Worm (Caenorhabditis elegans) whole organism, L2 larva: Measurements from ENCODE around the gene C09F12.2.
A peak's percentile ranks its signal among the peaks of the same experiment; 100 is the strongest.

ENCODE experiments used
- C34F6.9 ChIP-seq: fragments of 150-350 bp; optimal IDR thresholded peaks from 2 replicates; lab custom pipeline; 2014; ENCODE audit warnings: missing biosample characterization, missing genetic modification characterization
- F13H6.1 ChIP-seq: sonication (generic microtip); optimal IDR thresholded peaks from 2 replicates; lab custom pipeline; 2016; ENCODE audit warnings: missing genetic modification characterization, missing compliant biosample characterization
- R02D3.7 ChIP-seq: fragments of 150-350 bp; optimal IDR thresholded peaks from 2 replicates; lab custom pipeline; 2014; ENCODE audit warnings: missing biosample characterization, missing genetic modification characterization
- Y55F3AM.14 ChIP-seq: fragments of 200-800 bp; sonication (Bioruptor generic); optimal IDR thresholded peaks from 2 replicates; lab custom pipeline; 2018; ENCODE audit warnings: mild to moderate bottlenecking, missing genetic modification characterization, missing compliant biosample characterization
- ZK546.5 ChIP-seq: sonication (generic microtip); optimal IDR thresholded peaks from 2 replicates; lab custom pipeline; 2017; ENCODE audit warnings: missing biosample characterization, missing genetic modification characterization
- alr-1 ChIP-seq: fragments of 150-350 bp; optimal IDR thresholded peaks from 2 replicates; lab custom pipeline; 2014; ENCODE audit warnings: missing biosample characterization, missing genetic modification characterization
- aly-2 ChIP-seq: fragments of 150-350 bp; optimal IDR thresholded peaks from 2 replicates; lab custom pipeline; 2014; ENCODE audit warnings: missing biosample characterization, missing genetic modification characterization
- ama-1 ChIP-seq: fragments of 150-350 bp; optimal IDR thresholded peaks from 2 replicates; lab custom pipeline; 2018; ENCODE audit warnings: inconsistent platforms
- blmp-1 ChIP-seq: sonication (generic microtip); optimal IDR thresholded peaks from 2 replicates; lab custom pipeline; 2017; ENCODE audit warnings: missing genetic modification characterization, mild to moderate bottlenecking, missing compliant biosample characterization, antibody characterized with exemption, moderate library complexity; ENCODE audit not compliant: insufficient read depth
- ceh-16 ChIP-seq: fragments of 150-350 bp; optimal IDR thresholded peaks from 2 replicates; lab custom pipeline; 2014; ENCODE audit warnings: missing biosample characterization, missing genetic modification characterization
- ceh-82 ChIP-seq: fragments of 150-350 bp; optimal IDR thresholded peaks from 2 replicates; lab custom pipeline; 2014; ENCODE audit warnings: missing biosample characterization, missing genetic modification characterization
- crh-2 ChIP-seq: sonication (generic microtip); optimal IDR thresholded peaks from 2 replicates; lab custom pipeline; 2017; ENCODE audit warnings: missing biosample characterization, missing genetic modification characterization
- dmd-4 ChIP-seq: sonication (generic microtip); optimal IDR thresholded peaks from 2 replicates; lab custom pipeline; 2017; ENCODE audit warnings: missing biosample characterization, missing genetic modification characterization
- egl-27 ChIP-seq: sonication (generic microtip); optimal IDR thresholded peaks from 3 replicates; lab custom pipeline; 2017; ENCODE audit warnings: missing biosample characterization, missing genetic modification reagents, missing genetic modification characterization
- elt-1 ChIP-seq: fragments of 150-350 bp; optimal IDR thresholded peaks from 2 replicates; lab custom pipeline; 2014; ENCODE audit warnings: missing biosample characterization, missing genetic modification characterization
- elt-3 ChIP-seq: sonication (generic microtip); optimal IDR thresholded peaks from 2 replicates; lab custom pipeline; 2017; ENCODE audit warnings: missing biosample characterization, missing genetic modification characterization
- fos-1 ChIP-seq: fragments of 150-350 bp; optimal IDR thresholded peaks from 2 replicates; lab custom pipeline; 2014; ENCODE audit warnings: missing biosample characterization, missing genetic modification characterization
- gmeb-1 ChIP-seq: fragments of 150-350 bp; optimal IDR thresholded peaks from 2 replicates; lab custom pipeline; 2014; ENCODE audit warnings: missing biosample characterization, missing genetic modification characterization
- lin-11 ChIP-seq: fragments of 150-350 bp; sonication (generic microtip); optimal IDR thresholded peaks from 2 replicates; lab custom pipeline; 2014; ENCODE audit warnings: missing biosample characterization, missing genetic modification characterization, inconsistent platforms, mixed read lengths
- lin-13 ChIP-seq: fragments of 150-350 bp; optimal IDR thresholded peaks from 2 replicates; lab custom pipeline; 2014; ENCODE audit warnings: missing biosample characterization, missing genetic modification reagents, missing genetic modification characterization
- lin-39 ChIP-seq: fragments of 150-350 bp; optimal IDR thresholded peaks from 2 replicates; lab custom pipeline; 2014; ENCODE audit warnings: missing biosample characterization, missing genetic modification reagents, missing genetic modification characterization
- lsy-2 ChIP-seq, 2 experiments: fragments of 150-350 bp in 1 of 2; sonication (generic microtip) in 1 of 2; optimal IDR thresholded peaks; 2 replicates each; lab custom pipeline; 2014 to 2017; ENCODE audit warnings: missing biosample characterization in 2 of 2, missing genetic modification characterization in 2 of 2
- mab-5 ChIP-seq: fragments of 150-350 bp; optimal IDR thresholded peaks from 2 replicates; lab custom pipeline; 2014; ENCODE audit warnings: missing biosample characterization, missing genetic modification characterization
- mbf-1 ChIP-seq: sonication (generic microtip); optimal IDR thresholded peaks from 2 replicates; lab custom pipeline; 2017; ENCODE audit warnings: missing biosample characterization, missing genetic modification characterization
- mdl-1 ChIP-seq, 2 experiments: fragments of 150-350 bp in 1 of 2; sonication (generic microtip) in 1 of 2; optimal IDR thresholded peaks; 2 replicates each; lab custom pipeline; 2017; ENCODE audit warnings: missing biosample characterization in 2 of 2, missing genetic modification characterization in 2 of 2
- nhr-10 ChIP-seq: sonication (generic microtip); optimal IDR thresholded peaks from 2 replicates; lab custom pipeline; 2017; ENCODE audit warnings: missing biosample characterization, missing genetic modification characterization
- nhr-11 ChIP-seq: fragments of 150-350 bp; optimal IDR thresholded peaks from 2 replicates; lab custom pipeline; 2014; ENCODE audit warnings: missing biosample characterization, missing genetic modification characterization
- nhr-12 ChIP-seq: fragments of 150-350 bp; optimal IDR thresholded peaks from 2 replicates; lab custom pipeline; 2014; ENCODE audit warnings: missing biosample characterization, missing genetic modification characterization
- nhr-129 ChIP-seq: fragments of 150-350 bp; optimal IDR thresholded peaks from 2 replicates; lab custom pipeline; 2014; ENCODE audit warnings: missing biosample characterization, missing genetic modification characterization
- nhr-21 ChIP-seq: fragments of 150-350 bp; optimal IDR thresholded peaks from 2 replicates; lab custom pipeline; 2014; ENCODE audit warnings: missing biosample characterization, missing genetic modification characterization
- nhr-23 ChIP-seq: fragments of 150-350 bp; optimal IDR thresholded peaks from 2 replicates; lab custom pipeline; 2014; ENCODE audit warnings: missing biosample characterization, missing genetic modification reagents, missing genetic modification characterization
- nhr-237 ChIP-seq: fragments of 150-350 bp; optimal IDR thresholded peaks from 2 replicates; lab custom pipeline; 2014; ENCODE audit warnings: missing biosample characterization, missing genetic modification characterization
- nhr-25 ChIP-seq: fragments of 150-350 bp; sonication (generic microtip); optimal IDR thresholded peaks from 3 replicates; lab custom pipeline; 2014; ENCODE audit warnings: missing biosample characterization, missing genetic modification characterization
- nhr-6 ChIP-seq: fragments of 150-350 bp; optimal IDR thresholded peaks from 2 replicates; lab custom pipeline; 2014; ENCODE audit warnings: missing biosample characterization, missing genetic modification characterization
- nhr-77 ChIP-seq: fragments of 150-350 bp; optimal IDR thresholded peaks from 2 replicates; lab custom pipeline; 2014; ENCODE audit warnings: missing biosample characterization, missing genetic modification characterization
- peb-1 ChIP-seq: fragments of 150-350 bp; optimal IDR thresholded peaks from 2 replicates; lab custom pipeline; 2014; ENCODE audit warnings: missing biosample characterization, missing genetic modification characterization
- sem-4 ChIP-seq: fragments of 150-350 bp; optimal IDR thresholded peaks from 2 replicates; lab custom pipeline; 2014; ENCODE audit warnings: missing biosample characterization, missing genetic modification reagents, missing genetic modification characterization
- skn-1 ChIP-seq: sonication (generic microtip); optimal IDR thresholded peaks from 2 replicates; lab custom pipeline; 2017; ENCODE audit warnings: missing biosample characterization, missing genetic modification characterization
- sma-3 ChIP-seq: sonication (generic microtip); optimal IDR thresholded peaks from 2 replicates; lab custom pipeline; 2016; ENCODE audit warnings: missing genetic modification reagents, missing genetic modification characterization, missing compliant biosample characterization
- sma-9 ChIP-seq, 2 experiments: fragments of 150-350 bp in 1 of 2; sonication (generic microtip) in 1 of 2; optimal IDR thresholded peaks; 2 replicates each; lab custom pipeline; 2014 to 2016; ENCODE audit warnings: missing genetic modification characterization in 2 of 2, mild to moderate bottlenecking in 1 of 2, missing biosample characterization in 1 of 2, missing compliant biosample characterization in 1 of 2, missing genetic modification reagents in 1 of 2, moderate library complexity in 1 of 2
- snpc-4 ChIP-seq: fragments of 150-350 bp; optimal IDR thresholded peaks from 2 replicates; lab custom pipeline; 2014; ENCODE audit warnings: missing biosample characterization, missing genetic modification characterization
- unc-39 ChIP-seq: fragments of 150-350 bp; optimal IDR thresholded peaks from 2 replicates; lab custom pipeline; 2014; ENCODE audit warnings: missing biosample characterization, missing genetic modification characterization
- unc-55 ChIP-seq: fragments of 150-350 bp; sonication (generic microtip); optimal IDR thresholded peaks from 3 replicates; lab custom pipeline; 2014; ENCODE audit warnings: missing biosample characterization, missing genetic modification reagents, missing genetic modification characterization
- unc-62 ChIP-seq: fragments of 150-350 bp; optimal IDR thresholded peaks from 2 replicates; lab custom pipeline; 2014; ENCODE audit warnings: missing biosample characterization, missing genetic modification reagents, missing genetic modification characterization
- zag-1 ChIP-seq: fragments of 150-350 bp; optimal IDR thresholded peaks from 2 replicates; lab custom pipeline; 2014; ENCODE audit warnings: missing biosample characterization, missing genetic modification characterization
- ztf-1 ChIP-seq: fragments of 200-800 bp; sonication (Bioruptor generic); conservative IDR thresholded peaks from 2 replicates; pipeline ENCODE4 v1.3.6; 2022; ENCODE audit warnings: missing genetic modification characterization, missing compliant biosample characterization
- ztf-11 ChIP-seq: sonication (generic microtip); optimal IDR thresholded peaks from 2 replicates; lab custom pipeline; 2017; ENCODE audit warnings: missing biosample characterization, missing genetic modification characterization
- ztf-4 ChIP-seq: fragments of 150-350 bp; optimal IDR thresholded peaks from 2 replicates; lab custom pipeline; 2014; ENCODE audit warnings: missing biosample characterization, missing genetic modification characterization

The C09F12.2 gene

ce11 chrX:11050335-11050734 lies 3.4 kb upstream of the C09F12.2 start:
- TF ChIP-seq snpc-4 (tag; lab: Kevin White, UChicago) (no peak), F13H6.1 (no peak), mbf-1 (tag; lab: Kevin White, UChicago) (no peak), elt-3 (tag; lab: Kevin White, UChicago) (no peak), aly-2 (tag; lab: Kevin White, UChicago) (no peak), nhr-12 (tag; lab: Kevin White, UChicago) (no peak), mdl-1 (tag; optimal IDR thresholded peaks at IDR 0.05; lab: Kevin White, UChicago) (no peak), crh-2 (no peak), lin-13 (GFP tag; lab: Kevin White, UChicago) (no peak), nhr-10 (no peak), sma-3 (GFP tag; lab: Kevin White, UChicago) (no peak), nhr-11 (tag; lab: Kevin White, UChicago) (no peak), C34F6.9 (tag; lab: Kevin White, UChicago) (no peak), nhr-6 (tag; lab: Kevin White, UChicago) (no peak), blmp-1 (tag; lab: Kevin White, UChicago) (no peak), mab-5 (tag; lab: Kevin White, UChicago) (no peak)

ce11 chrX:11057028-11057427 lies 3.3 kb downstream of the C09F12.2 start, which contains the start of gene lpr-3:
lpr-3 (plus strand) TSS chrX:11057401.
- TF ChIP-seq sma-3 (GFP tag; lab: Kevin White, UChicago) = peak; percentile 48
- no peak for TF ChIP-seq nhr-11 (tag; lab: Kevin White, UChicago)
- TF ChIP-seq nhr-25 (tag; lab: Kevin White, UChicago) = peak; percentile 28
- TF ChIP-seq C34F6.9 (tag; lab: Kevin White, UChicago) = no peak
- TF ChIP-seq fos-1 (tag; lab: Kevin White, UChicago) = peak; percentile 45
- TF ChIP-seq unc-39 (tag; lab: Kevin White, UChicago) = no peak
- TF ChIP-seq peb-1 = no peak
- TF ChIP-seq ceh-82 = no peak
- no peak for TF ChIP-seq unc-55 (GFP tag; lab: Kevin White, UChicago)
- TF ChIP-seq ZK546.5 (tag; lab: Kevin White, UChicago) = no peak
- TF ChIP-seq lin-13 (GFP tag; lab: Kevin White, UChicago) = no peak
- TF ChIP-seq egl-27 = peak; percentile 40
- no peak for TF ChIP-seq Y55F3AM.14 (GFP tag; lab: Kevin White, UChicago)
- no peak for TF ChIP-seq F13H6.1
- no peak for TF ChIP-seq lin-39 (tag; lab: Kevin White, UChicago)
- no peak for TF ChIP-seq ztf-11
- TF ChIP-seq elt-1 (tag; lab: Kevin White, UChicago) = peak; percentile 62
- TF ChIP-seq nhr-21 = peak; percentile 82
- TF ChIP-seq mbf-1 (tag; lab: Kevin White, UChicago) = no peak
- TF ChIP-seq nhr-77 = no peak
- TF ChIP-seq snpc-4 (tag; lab: Kevin White, UChicago) = no peak
- no peak for TF ChIP-seq nhr-12 (tag; lab: Kevin White, UChicago)
- TF ChIP-seq ztf-4 (tag; lab: Kevin White, UChicago) = no peak
- TF ChIP-seq dmd-4 (tag; lab: Kevin White, UChicago) = no peak
- no peak for TF ChIP-seq elt-3 (tag; lab: Kevin White, UChicago)
- TF ChIP-seq ama-1 (lab: Kevin White, UChicago) = no peak
- TF ChIP-seq ceh-16 (tag; lab: Kevin White, UChicago) = peak; percentile 52
- no peak for TF ChIP-seq zag-1 (tag; lab: Kevin White, UChicago)
- TF ChIP-seq aly-2 (tag; lab: Kevin White, UChicago) = no peak
- TF ChIP-seq alr-1 (tag; lab: Kevin White, UChicago) = no peak
- TF ChIP-seq nhr-237 (tag; lab: Kevin White, UChicago) = no peak
- no peak for TF ChIP-seq sma-9 (GFP tag; optimal IDR thresholded peaks at IDR 0.05; lab: Kevin White, UChicago)
- no peak for TF ChIP-seq sma-9 (tag; optimal IDR thresholded peaks at IDR 0.05; lab: Kevin White, UChicago)
- peak in 1 of 2 experiments; percentile 36 for TF ChIP-seq lsy-2 (tag; optimal IDR thresholded peaks at IDR 0.05; lab: Kevin White, UChicago)
- TF ChIP-seq mdl-1 (tag; optimal IDR thresholded peaks at IDR 0.05; lab: Kevin White, UChicago) = no peak
- no peak for TF ChIP-seq skn-1 (tag; lab: Kevin White, UChicago)
- no peak for TF ChIP-seq nhr-6 (tag; lab: Kevin White, UChicago)
- no peak for TF ChIP-seq gmeb-1 (tag; lab: Kevin White, UChicago)
- TF ChIP-seq R02D3.7 (tag; lab: Kevin White, UChicago) = no peak
- TF ChIP-seq lin-11 (tag; lab: Kevin White, UChicago) = no peak
- TF ChIP-seq blmp-1 (tag; lab: Kevin White, UChicago) = peak; percentile 79
- no peak for TF ChIP-seq nhr-23
- TF ChIP-seq ztf-1 (GFP tag; lab: Robert Waterston, UW) = no peak
- TF ChIP-seq nhr-129 = no peak
- no peak for TF ChIP-seq unc-62
- TF ChIP-seq sem-4 (tag; lab: Kevin White, UChicago) = no peak
- TF ChIP-seq crh-2 = no peak
- TF ChIP-seq mab-5 (tag; lab: Kevin White, UChicago) = no peak
- no peak for TF ChIP-seq nhr-10
